Worm (Caenorhabditis elegans) whole organism, late embryonic: ENCODE data around the gene tbb-1.

Source experiments
- C08G9.2 ChIP-seq: sonication (generic microtip); optimal IDR thresholded peaks from 2 replicates; lab custom pipeline; 2016; ENCODE audit warnings: mild to moderate bottlenecking, missing genetic modification characterization, moderate library complexity, missing compliant biosample characterization
- ahr-1 ChIP-seq: sonication (generic microtip); optimal IDR thresholded peaks from 2 replicates; lab custom pipeline; 2016; ENCODE audit warnings: missing genetic modification characterization, missing compliant biosample characterization
- hlh-15 ChIP-seq: sonication (generic microtip); optimal IDR thresholded peaks from 2 replicates; lab custom pipeline; 2016; ENCODE audit warnings: missing genetic modification characterization, missing compliant biosample characterization
- hlh-8 ChIP-seq: sonication (generic microtip); optimal IDR thresholded peaks from 2 replicates; lab custom pipeline; 2016; ENCODE audit warnings: missing genotype, missing genetic modification characterization, missing compliant biosample characterization
- madf-2 ChIP-seq: sonication (generic microtip); optimal IDR thresholded peaks from 2 replicates; lab custom pipeline; 2017; ENCODE audit warnings: missing genetic modification characterization, missing compliant biosample characterization
- pha-4 ChIP-seq: fragments of 150-350 bp; optimal IDR thresholded peaks from 2 replicates; lab custom pipeline; 2018; ENCODE audit warnings: missing biosample characterization, missing genetic modification reagents, missing genetic modification characterization
- ref-2 ChIP-seq: sonication (generic microtip); optimal IDR thresholded peaks from 2 replicates; lab custom pipeline; 2016; ENCODE audit warnings: missing genetic modification characterization, missing compliant biosample characterization

- TF ChIP-seq madf-2 (tag; lab: Kevin White, UChicago) (no peak), ahr-1 (tag; lab: Kevin White, UChicago) (no peak), pha-4 (tag; lab: Kevin White, UChicago) (no peak), hlh-8 (no peak), ref-2 (tag; lab: Kevin White, UChicago) (no peak), hlh-15 (tag; lab: Kevin White, UChicago) (no peak), C08G9.2 (tag; lab: Kevin White, UChicago) (no peak)
These were observed 5.8 kb downstream of the tbb-1 start for ce11 chrIII:10736322-10736985.
